Fruit fly (Drosophila melanogaster): ENCODE measurements around the gene IFT57.

Gene IFT57

dm6 chr2L:3573172-3573755, 42.7 kb downstream of the IFT57 start (continued):
- no peak for TF ChIP-seq cas (GFP tag; IDR thresholded peaks at IDR 0.05)
- TF ChIP-seq CG4707 (GFP tag; optimal IDR thresholded peaks at IDR 0.05): no peak
- TF ChIP-seq bab2 (GFP tag; optimal IDR thresholded peaks at IDR 0.05): peak; percentile 28
- TF ChIP-seq Doc2 (GFP tag; IDR thresholded peaks at IDR 0.05): no peak
- peak; percentile 18 for TF ChIP-seq zfh2 (GFP tag; optimal IDR thresholded peaks at IDR 0.05)
- no peak for TF ChIP-seq CG18764 (GFP tag; optimal IDR thresholded peaks at IDR 0.05)
- TF ChIP-seq pan (optimal IDR thresholded peaks at IDR 0.05): no peak
- TF ChIP-seq pan (GFP tag; optimal IDR thresholded peaks at IDR 0.05 in 1 of 2, IDR thresholded peaks at IDR 0.05 in 1 of 2): no peak
- TF ChIP-seq wdn (GFP tag; IDR thresholded peaks at IDR 0.05): no peak
- TF ChIP-seq pb (GFP tag; optimal IDR thresholded peaks at IDR 0.05): no peak
- TF ChIP-seq cwo (GFP tag; optimal IDR thresholded peaks at IDR 0.05): no peak
- TF ChIP-seq ro (GFP tag; IDR thresholded peaks at IDR 0.05): no peak
- peak; percentile 58 for TF ChIP-seq tio (GFP tag; optimal IDR thresholded peaks at IDR 0.05)
- TF ChIP-seq dmrt99B (tag; optimal IDR thresholded peaks at IDR 0.05): peak; percentile 78
- no peak for TF ChIP-seq pfk (GFP tag; optimal IDR thresholded peaks at IDR 0.05)
- TF ChIP-seq CG4282 (GFP tag; optimal IDR thresholded peaks at IDR 0.05): no peak
- peak; percentile 71 for TF ChIP-seq CG8388 (GFP tag; optimal IDR thresholded peaks at IDR 0.05)
- TF ChIP-seq Atf-2 (GFP tag; optimal IDR thresholded peaks at IDR 0.05): peak; percentile 30
- no peak for TF ChIP-seq Dp (GFP tag; optimal IDR thresholded peaks at IDR 0.05)
- no peak for TF ChIP-seq B-H2 (GFP tag; optimal IDR thresholded peaks at IDR 0.05)
- TF ChIP-seq lola (GFP tag; optimal IDR thresholded peaks at IDR 0.05): peak in 1 of 3 experiments; percentile 74
- peak; percentile 64; the same call in 1 of the 3 replicates for TF ChIP-seq jigr1 (GFP tag; IDR thresholded peaks at IDR 0.05)
- TF ChIP-seq CG10565 (GFP tag; optimal IDR thresholded peaks at IDR 0.05): no peak
- TF ChIP-seq aop (GFP tag; IDR thresholded peaks at IDR 0.05): no peak
- no peak for TF ChIP-seq Jarid2 (GFP tag; optimal IDR thresholded peaks at IDR 0.05)
- TF ChIP-seq jumu (GFP tag; optimal IDR thresholded peaks at IDR 0.05): peak; percentile 53
- TF ChIP-seq en (GFP tag; optimal IDR thresholded peaks at IDR 0.05): peak; percentile 49
- peak; percentile 66 for TF ChIP-seq CG10209 (GFP tag; optimal IDR thresholded peaks at IDR 0.05)
- peak; percentile 56 for TF ChIP-seq CG17385 (GFP tag; optimal IDR thresholded peaks at IDR 0.05)
- peak; percentile 48 for TF ChIP-seq chn (GFP tag; optimal IDR thresholded peaks at IDR 0.05)
- no peak for TF ChIP-seq CG3163 (GFP tag; optimal IDR thresholded peaks at IDR 0.05)
- peak; percentile 30 for TF ChIP-seq Myb (GFP tag; optimal IDR thresholded peaks at IDR 0.05)
- no peak for TF ChIP-seq CG1647 (GFP tag; optimal IDR thresholded peaks at IDR 0.05)
- TF ChIP-seq CG6854 (GFP tag; optimal IDR thresholded peaks at IDR 0.05): peak; percentile 25
- TF ChIP-seq CG12769 (tag; optimal IDR thresholded peaks at IDR 0.05): peak; percentile 58
- peak; percentile 77 for TF ChIP-seq dmrt11E (tag; optimal IDR thresholded peaks at IDR 0.05)
- no peak for TF ChIP-seq CG42726 (GFP tag; IDR thresholded peaks at IDR 0.05; ENCODE audit: partially characterized antibody)
- 0 out of 2 replicates have a peak, but pooled peaks have one; percentile 9 for TF ChIP-seq klu (GFP tag; IDR thresholded peaks at IDR 0.05)
- peak; percentile 18 for TF ChIP-seq CG13296 (GFP tag; optimal IDR thresholded peaks at IDR 0.05)
- peak; percentile 78 for TF ChIP-seq CG7839 (tag; optimal IDR thresholded peaks at IDR 0.05)
- peak; percentile 34 to 57 for TF ChIP-seq Pdp1 (GFP tag; optimal IDR thresholded peaks at IDR 0.05)
- peak; percentile 54 for TF ChIP-seq Hr3 (GFP tag; optimal IDR thresholded peaks at IDR 0.05)
- no peak for TF ChIP-seq Awh (GFP tag; IDR thresholded peaks at IDR 0.05)
- TF ChIP-seq schlank (tag; optimal IDR thresholded peaks at IDR 0.05): no peak
- TF ChIP-seq CG2712 (tag; optimal IDR thresholded peaks at IDR 0.05): peak; percentile 79
- TF ChIP-seq Aef1 (GFP tag; IDR thresholded peaks at IDR 0.05): peak; percentile 54
- no peak for TF ChIP-seq nau (GFP tag; optimal IDR thresholded peaks at IDR 0.05)
- TF ChIP-seq CG4617 (GFP tag; optimal IDR thresholded peaks at IDR 0.05; ENCODE audit: borderline replicate concordance): no peak
- TF ChIP-seq dati (GFP tag; IDR thresholded peaks at IDR 0.05): peak; percentile 52; the same call in 1 of the 2 replicates
- peak; percentile 55 for TF ChIP-seq gcm (GFP tag; optimal IDR thresholded peaks at IDR 0.05)
